Worm (Caenorhabditis elegans) whole organism, late embryonic: ENCODE measurements around the gene Y62H9A.7.

Source experiments
- K09A11.1 ChIP-seq: sonication (generic microtip); optimal IDR thresholded peaks from 2 replicates; lab custom pipeline; 2017; ENCODE audit warnings: antibody characterized with exemption, mild to moderate bottlenecking, missing genetic modification characterization, missing compliant biosample characterization; ENCODE audit not compliant: insufficient read depth
- ahr-1 ChIP-seq: sonication (generic microtip); optimal IDR thresholded peaks from 2 replicates; lab custom pipeline; 2016; ENCODE audit warnings: missing genetic modification characterization, missing compliant biosample characterization
- ceh-19 ChIP-seq: fragments of 200-800 bp; sonication (Bioruptor generic); optimal IDR thresholded peaks from 2 replicates; lab custom pipeline; 2018; ENCODE audit warnings: mild to moderate bottlenecking, missing genetic modification characterization, missing compliant biosample characterization
- ceh-31 ChIP-seq: sonication (generic microtip); optimal IDR thresholded peaks from 2 replicates; lab custom pipeline; 2016; ENCODE audit warnings: missing genetic modification characterization, missing compliant biosample characterization
- ceh-48 ChIP-seq: sonication (generic microtip); optimal IDR thresholded peaks from 2 replicates; lab custom pipeline; 2016; ENCODE audit warnings: missing genetic modification characterization, inconsistent platforms, missing compliant biosample characterization
- ceh-6 ChIP-seq: fragments of 200-800 bp; sonication (Bioruptor generic); optimal IDR thresholded peaks from 2 replicates; lab custom pipeline; 2018; ENCODE audit warnings: mild to moderate bottlenecking, missing genetic modification characterization, missing compliant biosample characterization
- dmd-4 ChIP-seq: sonication (generic microtip); optimal IDR thresholded peaks from 2 replicates; lab custom pipeline; 2016; ENCODE audit warnings: borderline replicate concordance, missing genetic modification characterization, missing compliant biosample characterization
- hlh-6 ChIP-seq: sonication (generic microtip); optimal IDR thresholded peaks from 2 replicates; lab custom pipeline; 2016; ENCODE audit warnings: missing genotype, missing genetic modification characterization, missing compliant biosample characterization
- lin-11 ChIP-seq: fragments of 200-800 bp; sonication (Bioruptor generic); optimal IDR thresholded peaks from 2 replicates; lab custom pipeline; 2018; ENCODE audit warnings: mild to moderate bottlenecking, missing genetic modification characterization, missing compliant biosample characterization
- pat-9 ChIP-seq: fragments of 200-800 bp; sonication (Bioruptor generic); optimal IDR thresholded peaks from 2 replicates; lab custom pipeline; 2018; ENCODE audit warnings: mild to moderate bottlenecking, missing genetic modification characterization, moderate library complexity, missing compliant biosample characterization
- pha-4 ChIP-seq: fragments of 150-350 bp; optimal IDR thresholded peaks from 2 replicates; lab custom pipeline; 2018; ENCODE audit warnings: missing biosample characterization, missing genetic modification reagents, missing genetic modification characterization
- rnt-1 ChIP-seq: sonication (generic microtip); optimal IDR thresholded peaks from 2 replicates; lab custom pipeline; 2016; ENCODE audit warnings: missing genetic modification characterization, missing compliant biosample characterization
- sdc-2 ChIP-seq: sonication (generic microtip); optimal IDR thresholded peaks from 2 replicates; lab custom pipeline; 2016; ENCODE audit warnings: missing genotype, missing genetic modification characterization, missing compliant biosample characterization
- syd-9 ChIP-seq: sonication (generic microtip); optimal IDR thresholded peaks from 2 replicates; lab custom pipeline; 2016; ENCODE audit warnings: mild to moderate bottlenecking, missing genetic modification characterization, moderate library complexity, missing compliant biosample characterization
- tbx-7 ChIP-seq: sonication (generic microtip); optimal IDR thresholded peaks from 2 replicates; lab custom pipeline; 2016; ENCODE audit warnings: missing genotype, missing genetic modification characterization, missing compliant biosample characterization
- unc-3 ChIP-seq, 2 experiments: fragments of 200-800 bp in 1 of 2; sonication (Bioruptor generic) in 1 of 2; sonication (generic microtip) in 1 of 2; conservative IDR thresholded peaks in 1 of 2; optimal IDR thresholded peaks in 1 of 2; 2 replicates each; pipeline versions ENCODE4 v1.3.6 to Lab custom; 2016 to 2022; ENCODE audit warnings: missing compliant biosample characterization in 2 of 2, missing genetic modification characterization in 2 of 2, missing genetic modification reagents in 1 of 2

Y62H9A.7 gene

DNA sequence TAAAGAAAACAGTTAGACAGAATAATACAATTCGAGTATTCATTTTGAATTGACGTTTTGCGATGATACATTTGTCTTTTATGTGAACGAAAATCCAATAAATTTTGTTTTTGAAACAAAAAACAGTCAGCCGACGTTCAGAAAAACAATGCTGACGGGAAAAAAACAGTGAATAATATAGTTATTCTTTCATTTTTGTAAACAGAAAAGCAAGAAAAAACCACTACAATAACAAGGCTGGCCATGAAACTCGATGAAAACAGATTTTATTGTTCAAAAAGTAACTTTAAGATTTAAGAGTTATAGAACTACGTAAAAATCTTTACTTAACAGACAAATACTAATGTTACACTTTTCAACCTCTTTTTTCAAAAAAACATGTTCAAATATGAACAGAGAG lies 35.4 kb downstream of the Y62H9A.7 start, which contains the start of gene F54F7.3:
Gene F54F7.3 (minus strand): TSS at position 101 of the 400 bp plus-strand sequence.
- TF ChIP-seq unc-3 (GFP tag; conservative IDR thresholded peaks at IDR 0.05; lab: Robert Waterston, UW) (no peak), unc-3 (tag; optimal IDR thresholded peaks at IDR 0.05; lab: Kevin White, UChicago) (no peak), ceh-31 (tag; lab: Kevin White, UChicago) (no peak), ceh-6 (no peak), hlh-6 (no peak)

DNA sequence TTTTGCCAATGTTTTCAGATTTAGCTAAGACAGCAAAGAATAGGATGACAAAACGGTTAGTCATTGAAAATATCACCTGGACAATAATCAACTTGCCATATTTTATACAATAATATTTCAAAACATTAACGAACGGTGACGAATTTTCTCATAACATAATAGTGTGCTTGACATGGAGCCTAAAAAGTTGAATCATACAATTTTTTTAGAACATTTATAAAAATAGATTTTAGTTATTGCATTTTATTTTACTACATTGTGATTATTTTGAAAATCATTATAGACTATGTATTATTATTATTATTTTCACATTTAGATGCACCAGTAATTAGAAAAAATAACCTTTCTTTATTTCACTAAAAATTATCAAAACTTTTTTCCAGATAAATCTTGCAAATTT lies 36.9 kb downstream of the Y62H9A.7 start, which contains the start of gene F54F7.9:
Gene F54F7.9 (minus strand): TSS at position 101 of the 400 bp plus-strand sequence.
- TF ChIP-seq pha-4 (tag; lab: Kevin White, UChicago) (no peak), syd-9 (no peak), ahr-1 (no peak), rnt-1 (tag; lab: Kevin White, UChicago) (no peak), pat-9 (tag; lab: Kevin White, UChicago) (no peak), sdc-2 (tag; lab: Kevin White, UChicago) (no peak)

DNA sequence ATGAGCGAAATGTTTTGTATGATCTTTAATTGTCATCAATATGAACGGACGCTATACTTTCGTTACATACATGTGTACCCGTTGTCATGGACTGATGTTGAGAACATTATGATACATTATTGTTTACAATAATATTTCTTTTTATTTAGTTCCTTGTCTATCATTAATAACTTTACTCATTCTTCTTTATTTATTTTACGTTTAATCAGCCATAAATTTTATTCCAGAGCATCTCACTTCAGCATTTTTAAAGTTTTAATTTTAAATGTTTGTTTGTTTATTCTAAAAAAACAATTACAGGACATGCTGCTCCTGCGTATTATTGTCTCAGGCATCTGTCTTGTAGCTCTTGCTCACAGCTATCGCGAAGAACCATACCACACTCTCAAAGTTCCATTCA lies 42.1 kb downstream of the Y62H9A.7 start, which contains the start of gene F54F7.2:
Gene F54F7.2 (plus strand): TSS at position 301 of the 400 bp plus-strand sequence.
- TF ChIP-seq dmd-4 (tag; lab: Kevin White, UChicago) (no peak), lin-11 (tag; lab: Kevin White, UChicago) (no peak)

DNA sequence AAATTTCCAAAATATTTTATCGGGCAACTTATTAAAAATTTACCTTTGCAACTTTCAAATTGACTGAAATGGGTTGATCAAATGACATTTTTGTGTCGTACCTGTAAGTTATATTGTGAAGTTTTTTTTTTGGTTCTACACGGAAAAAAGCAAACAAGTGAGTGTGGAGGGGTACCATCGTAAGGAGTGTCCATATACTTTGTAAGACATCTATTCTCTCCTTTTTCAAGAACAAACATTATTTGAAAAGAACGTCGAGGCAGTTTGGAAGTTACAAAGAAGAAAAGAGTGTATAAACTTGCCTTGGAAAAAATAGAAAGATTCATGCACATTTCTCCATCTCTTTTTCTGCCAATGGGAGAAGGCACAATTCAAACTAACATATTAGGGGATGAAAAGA lies 48.1 kb downstream of the Y62H9A.7 start, which contains the start of gene taf-7.1:
Gene taf-7.1 (minus strand): TSS at position 101 of the 400 bp plus-strand sequence.
- no peak for TF ChIP-seq tbx-7 (tag; lab: Kevin White, UChicago)
- TF ChIP-seq ceh-48 (tag; lab: Kevin White, UChicago), result no peak
- TF ChIP-seq K09A11.1 (tag; lab: Kevin White, UChicago), result no peak
- no peak for TF ChIP-seq sdc-2 (tag; lab: Kevin White, UChicago)
- TF ChIP-seq ceh-19, result no peak
